Fruit fly (Drosophila melanogaster): ENCODE results near the gene CG14314.

Gene CG14314

DNA sequence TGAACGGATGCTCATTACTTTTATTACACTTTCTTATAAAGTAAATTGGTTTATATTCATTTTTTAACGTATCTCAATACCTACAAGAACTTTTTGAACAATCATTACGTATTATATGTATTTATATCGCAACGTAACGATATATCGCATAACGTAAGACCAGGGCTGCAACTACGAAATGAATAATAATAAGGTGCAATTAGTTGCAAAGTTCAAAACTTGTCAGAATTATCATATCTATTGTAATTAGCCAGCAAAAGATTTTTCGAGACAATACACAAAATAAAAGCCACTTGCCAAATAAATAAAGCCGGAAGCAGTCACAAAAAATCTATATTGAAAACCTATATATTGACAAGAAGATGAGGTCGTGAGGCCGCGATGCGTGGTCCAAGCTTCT, 642 bp upstream of the CG14314 start (continued):
- TF ChIP-seq CG14965 (GFP tag; optimal IDR thresholded peaks at IDR 0.05; ENCODE audit: borderline replicate concordance) (no peak), Ssrp (tag; optimal IDR thresholded peaks at IDR 0.05) (peak; percentile 4), schlank (tag; optimal IDR thresholded peaks at IDR 0.05) (no peak), sqz (GFP tag; optimal IDR thresholded peaks at IDR 0.05) (no peak), CG9797 (GFP tag; optimal IDR thresholded peaks at IDR 0.05) (no peak), Max (GFP tag; optimal IDR thresholded peaks at IDR 0.05) (no peak), CG12744 (GFP tag; optimal IDR thresholded peaks at IDR 0.05) (no peak), CG11247 (GFP tag; IDR thresholded peaks at IDR 0.05) (no peak), oc (tag; optimal IDR thresholded peaks at IDR 0.05) (no peak), wor (GFP tag; IDR thresholded peaks at IDR 0.05) (no peak), Nf-YB (GFP tag; optimal IDR thresholded peaks at IDR 0.05) (no peak), Ptx1 (GFP tag; IDR thresholded peaks at IDR 0.05) (no peak), Rfx (GFP tag; IDR thresholded peaks at IDR 0.05) (peak; percentile 54), amos (GFP tag; IDR thresholded peaks at IDR 0.05; ENCODE audit: partially characterized antibody) (peak; percentile 70), CG5953 (GFP tag; IDR thresholded peaks at IDR 0.05) (no peak), CG14710 (tag; optimal IDR thresholded peaks at IDR 0.05) (no peak), CG12219 (GFP tag; optimal IDR thresholded peaks at IDR 0.05) (no peak), mirr (GFP tag; optimal IDR thresholded peaks at IDR 0.05) (no peak), CG12942 (GFP tag; optimal IDR thresholded peaks at IDR 0.05) (peak; percentile 6), CG2889 (GFP tag; IDR thresholded peaks at IDR 0.05) (no peak), CG12155 (GFP tag; optimal IDR thresholded peaks at IDR 0.05) (peak; percentile 41), Fer3 (tag; optimal IDR thresholded peaks at IDR 0.05) (no peak), GATAe (GFP tag; conservative IDR thresholded peaks at IDR 0.05) (no peak), CG6765 (GFP tag; optimal IDR thresholded peaks at IDR 0.05) (no peak), mld (GFP tag; IDR thresholded peaks at IDR 0.05; ENCODE audit: partially characterized antibody) (no peak), aop (GFP tag; IDR thresholded peaks at IDR 0.05) (no peak), CG17359 (tag; optimal IDR thresholded peaks at IDR 0.05) (peak; percentile 19), CG3838 (GFP tag; optimal IDR thresholded peaks at IDR 0.05) (no peak), CG17612 (GFP tag; IDR thresholded peaks at IDR 0.05) (no peak), CG14860 (GFP tag; IDR thresholded peaks at IDR 0.05; ENCODE audit: partially characterized antibody) (0 out of 3 replicates have a peak, but pooled peaks have one; percentile 36), CG9727 (GFP tag; optimal IDR thresholded peaks at IDR 0.05) (peak; percentile 10), tio (GFP tag; optimal IDR thresholded peaks at IDR 0.05) (peak; percentile 13), chif (GFP tag; optimal IDR thresholded peaks at IDR 0.05) (peak in 1 of 2 experiments; percentile 19), CG11456 (GFP tag; IDR thresholded peaks at IDR 0.05) (no peak; the same call in 2 of the 3 replicates), slp2 (GFP tag; optimal IDR thresholded peaks at IDR 0.05) (no peak), sens (GFP tag) (peak; percentile 84), gsb (GFP tag; IDR thresholded peaks at IDR 0.05) (no peak), salm (tag; optimal IDR thresholded peaks at IDR 0.05) (no peak), az2 (GFP tag; optimal IDR thresholded peaks at IDR 0.05) (peak; percentile 35), run (tag; optimal IDR thresholded peaks at IDR 0.05) (no peak), slbo (GFP tag; IDR thresholded peaks at IDR 0.05) (peak; percentile 46; the same call in 1 of the 2 replicates), ems (GFP tag; optimal IDR thresholded peaks at IDR 0.05) (peak; percentile 15), TFAM (GFP tag; optimal IDR thresholded peaks at IDR 0.05) (no peak), Nf-YC (tag; optimal IDR thresholded peaks at IDR 0.05) (no peak), CG8924 (tag; optimal IDR thresholded peaks at IDR 0.05) (no peak), CG10565 (GFP tag; optimal IDR thresholded peaks at IDR 0.05) (no peak), CG4617 (GFP tag; optimal IDR thresholded peaks at IDR 0.05; ENCODE audit: borderline replicate concordance) (no peak), CG6254 (GFP tag; optimal IDR thresholded peaks at IDR 0.05) (peak; percentile 66), org-1 (GFP tag; optimal IDR thresholded peaks at IDR 0.05) (no peak), CG7357 (GFP tag; IDR thresholded peaks at IDR 0.05) (no peak), tgo (GFP tag; IDR thresholded peaks at IDR 0.05) (no peak), CG4820 (GFP tag; optimal IDR thresholded peaks at IDR 0.05) (no peak)

All from whole organism, embryonic.